Worm (Caenorhabditis elegans) whole organism, midembryonic: Measurements from ENCODE around the gene faah-2.

Experiments
- flt-1 ChIP-seq: fragments of 200-800 bp; sonication (Bioruptor generic); IDR thresholded peaks from 2 replicates; pipeline ENCODE4 v1.3.6; 2022; ENCODE audit warnings: missing genetic modification characterization, missing compliant biosample characterization
- ref-1 ChIP-seq: fragments of 200-800 bp; sonication (Bioruptor generic); conservative IDR thresholded peaks from 2 replicates; pipeline ENCODE4 v1.3.6; 2022; ENCODE audit warnings: missing genetic modification reagents, missing genetic modification characterization, missing compliant biosample characterization
- tab-1 ChIP-seq: fragments of 200-800 bp; sonication (Bioruptor generic); IDR thresholded peaks from 2 replicates; pipeline ENCODE4 v1.3.6; 2022; ENCODE audit warnings: missing genetic modification characterization, missing compliant biosample characterization

DNA sequence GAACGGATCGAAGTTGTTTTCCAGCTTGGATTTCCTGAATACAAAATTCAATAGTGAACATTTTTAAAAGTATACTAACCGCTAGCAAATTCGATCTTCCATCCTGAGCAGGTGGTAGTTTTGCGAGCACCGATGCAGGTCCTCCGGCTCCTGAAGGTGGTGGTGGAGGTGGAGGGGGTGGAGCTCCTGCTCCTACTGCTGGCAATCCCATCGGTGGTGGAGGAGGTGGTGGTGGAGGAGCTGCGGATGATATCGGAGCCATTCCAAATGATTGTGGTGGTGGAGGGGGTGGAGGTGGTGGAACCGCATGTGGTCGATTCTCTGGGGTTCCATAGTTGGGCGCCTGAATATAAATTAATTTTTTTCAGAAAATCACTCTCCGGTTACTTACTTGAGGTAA, 37.4 kb downstream of the faah-2 start:
- no peak for TF ChIP-seq tab-1 (GFP tag; lab: Robert Waterston, UW)
- TF ChIP-seq ref-1 (GFP tag; lab: Robert Waterston, UW) = no peak
- TF ChIP-seq flt-1 (GFP tag; lab: Robert Waterston, UW) = no peak
